Worm (Caenorhabditis elegans): ENCODE measurements around the gene F10A3.4.

- no peak for TF ChIP-seq Y56A3A.18 (GFP tag; IDR thresholded peaks at IDR 0.05)
- TF ChIP-seq attf-6 (GFP tag; IDR thresholded peaks at IDR 0.05): no peak
- no peak for TF ChIP-seq fkh-3 (tag; optimal IDR thresholded peaks at IDR 0.05)
- TF ChIP-seq rcor-1 (GFP tag; IDR thresholded peaks at IDR 0.05): no peak
- TF ChIP-seq B0035.1 (tag; optimal IDR thresholded peaks at IDR 0.05): no peak
- TF ChIP-seq pha-4 (tag; optimal IDR thresholded peaks at IDR 0.05): no peak
- TF ChIP-seq T07F8.4 (tag; optimal IDR thresholded peaks at IDR 0.05): no peak
- no peak for TF ChIP-seq ztf-25 (GFP tag; IDR thresholded peaks at IDR 0.05)
- TF ChIP-seq sea-2 (GFP tag; IDR thresholded peaks at IDR 0.05): no peak
- no peak for TF ChIP-seq ceh-91 (GFP tag; IDR thresholded peaks at IDR 0.05)
- no peak for TF ChIP-seq ceh-79 (tag; optimal IDR thresholded peaks at IDR 0.05)
Observed at ce11 chrV:16165936-16166335, 17.0 kb downstream of the F10A3.4 start, which contains the start of gene str-108.
